Fruit fly (Drosophila melanogaster) whole organism: ENCODE data around the gene CG9150.

Source experiments
- CG8478 ChIP-seq: fragments of >200 bp; optimal IDR thresholded peaks from 2 replicates; lab custom pipeline; 2018; ENCODE audit warnings: inconsistent platforms
- Dll ChIP-seq: fragments of >200 bp; optimal IDR thresholded peaks from 2 replicates; lab custom pipeline; 2017
- EcR ChIP-seq, 2 experiments: fragments of >200 bp; optimal IDR thresholded peaks; 2 replicates each; lab custom pipeline; 2017; ENCODE audit warnings: missing biosample characterization in 2 of 2, missing genetic modification characterization in 2 of 2, missing genetic modification reagents in 2 of 2
- pan ChIP-seq: fragments of >200 bp; optimal IDR thresholded peaks from 2 replicates; lab custom pipeline; 2017
- psq ChIP-seq: fragments of >200 bp; optimal IDR thresholded peaks from 2 replicates; lab custom pipeline; 2017
- usp ChIP-seq: fragments of >200 bp; optimal IDR thresholded peaks from 2 replicates; lab custom pipeline; 2017; ENCODE audit warnings: missing biosample characterization, missing genetic modification characterization, mixed read lengths

CG9150 gene

DNA sequence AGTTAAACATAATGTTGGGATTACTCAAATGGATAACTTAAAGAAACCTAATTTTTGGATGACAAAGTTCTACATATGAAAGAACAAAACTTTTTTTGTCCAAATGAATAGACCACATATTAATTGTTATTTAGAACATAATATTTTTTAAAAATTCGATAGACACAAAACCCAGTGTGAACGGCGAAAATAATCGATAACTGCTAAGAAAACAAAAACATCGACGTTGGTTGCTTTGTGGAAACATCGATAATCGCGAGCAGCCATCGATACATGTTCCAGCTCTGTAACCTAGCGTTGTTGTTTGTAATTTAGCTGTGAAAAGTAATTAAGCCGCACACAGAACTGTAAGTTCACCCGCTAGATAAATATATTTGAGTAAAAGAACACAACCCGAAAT is 17.8 kb downstream of the CG9150 start, which contains the start of gene CG9135:
CG9135 (plus strand) TSS at position 226 of the 400 bp plus-strand sequence.
- no peak for TF ChIP-seq usp
- TF ChIP-seq CG8478, result no peak
- no peak for TF ChIP-seq psq (lab: Kevin White, UChicago)
- no peak for TF ChIP-seq pan (lab: Kevin White, UChicago)
- TF ChIP-seq EcR (GFP tag; optimal IDR thresholded peaks at IDR 0.05; lab: Kevin White, UChicago), result no peak
- no peak for TF ChIP-seq Dll (lab: Kevin White, UChicago)

DNA sequence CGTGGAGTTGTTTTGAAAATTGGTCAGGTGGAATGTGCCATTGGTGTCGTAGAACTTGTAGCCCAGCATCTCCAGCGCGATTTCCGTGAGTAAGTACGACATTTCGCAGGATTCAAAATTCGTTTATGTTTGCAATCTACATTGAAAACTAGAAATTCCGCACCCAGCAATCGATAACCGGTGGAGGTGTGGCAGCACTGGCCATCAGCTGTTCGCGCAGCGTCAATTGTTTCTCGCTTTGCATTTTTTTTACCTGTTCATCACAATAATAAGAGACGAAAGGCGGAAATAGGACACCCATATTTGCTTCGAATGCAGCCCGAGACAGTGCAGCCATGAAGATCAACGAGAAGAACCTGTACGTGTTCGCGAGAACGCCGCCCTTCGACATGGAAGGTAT is 19.9 kb downstream of the CG9150 start, which contains the start of the genes CG34179 and slmo:
CG34179 (minus strand) TSS at position 165 of the 400 bp plus-strand sequence.
slmo (minus strand) TSS at position 165 of the 400 bp plus-strand sequence.
- TF ChIP-seq Dll (lab: Kevin White, UChicago) (no peak), CG8478 (no peak), psq (lab: Kevin White, UChicago) (no peak), usp (no peak), EcR (GFP tag; optimal IDR thresholded peaks at IDR 0.05; lab: Kevin White, UChicago) (no peak), pan (lab: Kevin White, UChicago) (no peak)

DNA sequence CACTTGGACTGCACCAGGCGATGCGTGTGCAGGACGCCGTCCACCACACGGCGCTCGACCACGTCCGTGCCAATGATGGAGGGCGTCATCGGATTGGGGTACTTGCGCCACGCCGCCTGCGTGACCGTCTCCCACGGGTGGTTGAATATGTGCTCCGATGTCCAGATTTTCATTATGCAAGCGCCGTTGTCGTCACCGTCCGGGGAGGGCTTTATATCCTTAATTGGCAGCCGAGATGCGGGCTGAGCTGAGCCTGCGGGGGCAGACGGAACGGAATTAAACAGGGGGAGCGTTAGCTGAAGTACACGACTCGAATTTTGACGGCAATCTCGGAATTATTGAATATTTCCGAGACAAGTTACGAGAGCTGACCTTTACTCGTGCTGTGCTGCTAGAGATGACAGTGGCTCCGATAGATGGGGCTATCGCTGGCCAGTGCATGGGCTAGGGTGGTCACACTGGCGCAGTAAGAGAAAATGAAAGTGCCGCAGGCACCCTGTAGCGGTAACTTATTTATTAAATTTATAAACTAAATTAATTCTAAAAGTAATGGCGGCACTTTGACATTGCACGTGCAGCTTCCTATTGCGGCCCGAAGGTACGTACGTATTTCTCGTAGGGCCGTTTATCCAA is 20.8 kb downstream of the CG9150 start, which contains the start of gene IPIP:
IPIP (plus strand) TSS at position 475 of the 633 bp plus-strand sequence.
- TF ChIP-seq usp (no peak), pan (lab: Kevin White, UChicago) (no peak), psq (lab: Kevin White, UChicago) (no peak), CG8478 (no peak), Dll (lab: Kevin White, UChicago) (no peak), EcR (GFP tag; optimal IDR thresholded peaks at IDR 0.05; lab: Kevin White, UChicago) (no peak)

DNA sequence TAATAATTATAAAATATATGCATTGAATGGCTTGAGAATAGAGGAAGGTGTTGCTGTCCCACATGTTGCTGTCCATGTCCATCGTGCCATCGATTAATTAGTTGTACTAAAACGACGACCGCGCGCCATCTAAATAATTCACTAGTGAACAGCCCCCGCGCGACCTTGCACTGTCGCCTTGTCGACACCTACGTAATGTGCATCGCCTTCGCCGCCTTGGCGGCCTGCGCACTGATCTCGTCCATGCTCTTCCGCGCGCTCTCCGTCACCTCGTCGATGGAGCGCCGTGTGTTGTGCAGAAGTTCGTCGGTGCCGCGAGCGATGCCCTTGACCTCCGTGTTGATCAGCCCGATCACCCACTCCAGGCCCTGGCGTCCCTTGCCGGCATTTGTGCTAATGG is 21.5 kb downstream of the CG9150 start:
- no peak for TF ChIP-seq pan (lab: Kevin White, UChicago)
- no peak for TF ChIP-seq CG8478

- TF ChIP-seq EcR (GFP tag; optimal IDR thresholded peaks at IDR 0.05; lab: Kevin White, UChicago) (no peak), psq (lab: Kevin White, UChicago) (no peak), Dll (lab: Kevin White, UChicago) (no peak), pan (lab: Kevin White, UChicago) (no peak), CG8478 (no peak), usp (no peak)
Measured at dm6 chr2L:6045972-6046718, 22.2 kb downstream of the CG9150 start, which contains the start of gene Pfas. Pfas (minus strand) TSS chr2L:6046050.

DNA sequence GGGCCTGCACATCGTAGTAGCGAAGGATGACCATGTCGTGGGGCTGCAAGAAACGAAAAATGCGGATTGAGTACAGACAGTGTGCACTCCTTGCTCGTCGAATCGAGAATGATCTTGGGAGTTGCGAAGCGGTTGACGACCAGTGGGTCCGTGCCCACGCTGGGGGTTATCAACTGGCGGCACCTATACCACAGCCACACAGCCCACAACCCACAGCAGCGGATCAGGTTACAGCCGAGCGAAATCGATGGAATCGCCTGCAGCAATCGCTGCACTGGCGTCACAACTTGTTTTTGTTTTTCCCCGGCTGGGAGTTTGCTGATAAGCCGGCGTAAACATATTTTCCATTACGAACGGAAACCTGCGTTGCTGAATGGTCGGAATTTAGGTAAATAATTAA is 22.9 kb downstream of the CG9150 start:
- TF ChIP-seq psq (lab: Kevin White, UChicago), result no peak
- TF ChIP-seq EcR (GFP tag; optimal IDR thresholded peaks at IDR 0.05; lab: Kevin White, UChicago), result no peak
- no peak for TF ChIP-seq pan (lab: Kevin White, UChicago)
- no peak for TF ChIP-seq Dll (lab: Kevin White, UChicago)
- TF ChIP-seq CG8478, result no peak
- no peak for TF ChIP-seq usp

DNA sequence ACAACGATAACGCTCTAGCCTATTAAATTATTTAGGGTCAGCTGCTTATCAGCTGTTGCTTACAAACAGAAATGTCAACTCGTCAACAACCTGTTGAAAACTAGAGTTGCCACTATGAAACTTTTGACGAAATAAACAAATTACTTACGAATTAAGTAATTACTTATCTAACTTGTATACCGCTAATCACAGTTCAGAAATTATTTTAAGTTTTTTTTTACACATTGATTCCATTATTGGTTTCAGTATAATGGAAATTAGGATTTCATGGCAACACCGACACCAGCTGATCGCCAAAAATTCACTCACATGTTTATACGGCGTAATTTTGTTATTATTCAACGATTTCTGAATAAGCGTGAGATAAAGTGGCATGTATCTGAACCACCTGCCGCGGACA is 30.6 kb downstream of the CG9150 start, which contains the start of the genes CG9117 and CG31643:
CG9117 (minus strand) TSS at position 73 of the 400 bp plus-strand sequence.
CG31643 (plus strand) TSS at position 288 of the 400 bp plus-strand sequence.
- TF ChIP-seq pan (lab: Kevin White, UChicago) (no peak), CG8478 (no peak), Dll (lab: Kevin White, UChicago) (no peak), usp (no peak)

- TF ChIP-seq psq (lab: Kevin White, UChicago) (no peak), CG8478 (no peak), usp (no peak), pan (lab: Kevin White, UChicago) (no peak), EcR (GFP tag; optimal IDR thresholded peaks at IDR 0.05; lab: Kevin White, UChicago) (no peak), Dll (lab: Kevin White, UChicago) (no peak)
Measured at dm6 chr2L:6036710-6037109, 31.7 kb downstream of the CG9150 start, which contains the start of gene mtm. mtm (minus strand) TSS chr2L:6037015.

DNA sequence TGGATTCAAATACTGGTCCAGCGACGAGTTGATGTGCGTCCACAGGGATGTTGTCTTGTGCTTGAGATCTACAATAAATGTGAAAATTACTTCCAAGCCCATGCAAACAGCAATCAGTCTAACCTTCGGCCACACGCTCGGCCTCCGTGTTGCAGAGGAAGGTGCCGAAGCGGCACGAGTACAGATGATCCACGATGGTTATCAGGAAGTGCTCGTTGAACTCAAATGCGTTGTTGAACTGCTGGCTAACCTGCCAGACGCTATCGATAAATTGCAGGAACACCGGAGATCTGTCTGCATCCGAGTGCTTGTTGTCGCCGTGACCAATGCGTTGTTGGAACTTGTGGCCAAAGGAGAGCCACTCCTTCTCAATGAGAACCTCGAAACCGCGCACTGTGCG is 33.2 kb downstream of the CG9150 start:
- no peak for TF ChIP-seq Dll (lab: Kevin White, UChicago)
- TF ChIP-seq CG8478, result no peak
- no peak for TF ChIP-seq usp
- no peak for TF ChIP-seq psq (lab: Kevin White, UChicago)
- TF ChIP-seq EcR (GFP tag; optimal IDR thresholded peaks at IDR 0.05; lab: Kevin White, UChicago), result no peak
- TF ChIP-seq pan (lab: Kevin White, UChicago), result no peak

DNA sequence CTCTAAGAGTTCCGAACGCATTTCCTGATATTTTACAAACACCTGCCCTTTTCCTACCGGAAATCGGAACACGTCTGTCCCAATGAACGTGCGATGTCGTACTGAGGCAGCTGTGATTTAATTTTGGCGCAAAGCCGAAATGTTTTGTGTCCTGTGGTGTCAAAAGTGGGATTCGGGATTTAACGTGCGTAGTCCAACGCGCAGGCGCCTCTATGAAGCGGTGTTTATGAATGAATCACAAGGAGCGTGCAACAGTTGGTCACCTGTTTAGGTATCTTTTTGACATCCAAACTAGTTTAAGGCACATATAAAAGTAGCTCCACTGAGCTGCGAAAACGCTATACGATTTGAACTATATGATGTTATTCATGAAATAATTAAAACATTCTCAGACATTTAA is 34.0 kb downstream of the CG9150 start, which contains the start of gene CG9109:
CG9109 (minus strand) TSS at position 80 of the 400 bp plus-strand sequence.
- TF ChIP-seq psq (lab: Kevin White, UChicago) (no peak), CG8478 (no peak), EcR (GFP tag; optimal IDR thresholded peaks at IDR 0.05; lab: Kevin White, UChicago) (no peak), pan (lab: Kevin White, UChicago) (no peak), Dll (lab: Kevin White, UChicago) (no peak), usp (no peak)

DNA sequence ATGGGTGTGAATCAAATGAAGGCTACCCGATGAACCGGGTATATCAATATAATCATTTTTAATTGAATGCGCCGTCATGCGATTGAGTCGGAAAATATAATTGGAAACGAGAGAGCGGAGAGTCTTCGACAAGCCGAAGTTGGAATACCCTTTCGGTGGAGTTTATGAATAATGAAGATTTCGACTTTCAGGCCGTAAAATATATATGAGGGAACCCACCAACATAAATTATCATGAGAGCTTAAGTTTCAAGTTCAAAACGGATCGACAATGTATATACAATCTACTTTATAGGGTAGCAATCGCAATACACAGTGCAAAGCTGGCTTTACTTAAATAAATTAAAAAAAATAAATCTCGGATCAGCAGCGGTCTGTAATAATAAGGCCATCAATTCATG is 36.6 kb downstream of the CG9150 start:
- TF ChIP-seq psq (lab: Kevin White, UChicago) (no peak), CG8478 (no peak), usp (no peak), pan (lab: Kevin White, UChicago) (no peak), Dll (lab: Kevin White, UChicago) (no peak), EcR (GFP tag; optimal IDR thresholded peaks at IDR 0.05; lab: Kevin White, UChicago) (no peak)

DNA sequence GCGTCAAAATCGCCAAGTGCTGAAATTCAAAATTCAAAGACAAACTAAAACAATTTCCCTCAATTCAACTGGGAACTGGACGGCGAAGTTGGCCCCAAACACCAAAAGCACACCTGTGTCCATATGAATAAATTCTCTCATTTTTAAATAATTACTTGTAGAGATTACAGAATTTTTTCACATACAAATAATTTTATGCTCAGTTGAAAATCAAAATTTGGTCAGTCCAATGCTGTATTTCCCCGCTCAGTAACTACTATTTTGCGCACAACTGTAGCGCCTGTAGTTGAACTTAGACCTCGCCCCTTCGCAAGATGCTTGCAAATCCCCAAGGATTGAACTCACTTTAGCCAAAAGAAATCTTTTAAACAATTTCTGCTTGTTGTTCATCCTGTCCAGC is 39.7 kb downstream of the CG9150 start:
- TF ChIP-seq CG8478 (no peak), psq (lab: Kevin White, UChicago) (no peak), pan (lab: Kevin White, UChicago) (no peak), Dll (lab: Kevin White, UChicago) (no peak), EcR (GFP tag; optimal IDR thresholded peaks at IDR 0.05; lab: Kevin White, UChicago) (no peak), usp (no peak)
